Worm (Caenorhabditis elegans) whole organism, L4 larva: ENCODE measurements around the gene Y69H2.1.
A peak's percentile ranks its signal among the peaks of the same experiment; 100 is the strongest.

Experiments
- D1046.2 ChIP-seq: fragments of 200-800 bp; sonication (Bioruptor generic); IDR thresholded peaks from 2 replicates; pipeline ENCODE4 v1.3.6; 2022; ENCODE audit warnings: missing genetic modification characterization, missing compliant biosample characterization
- F26F4.8 ChIP-seq: fragments of 200-800 bp; sonication (Bioruptor generic); conservative IDR thresholded peaks from 2 replicates; pipeline ENCODE4 v1.3.6; 2022; ENCODE audit warnings: missing genetic modification characterization, missing compliant biosample characterization
- F49E8.2 ChIP-seq: sonication (generic microtip); optimal IDR thresholded peaks from 2 replicates; lab custom pipeline; 2016; ENCODE audit warnings: missing compliant biosample characterization, mild to moderate bottlenecking, missing genetic modification characterization, borderline replicate concordance
- R02D3.7 ChIP-seq: fragments of 150-350 bp; sonication (generic microtip); optimal IDR thresholded peaks from 3 replicates; lab custom pipeline; 2014; ENCODE audit warnings: missing biosample characterization, missing genetic modification characterization
- Y75B8A.6 ChIP-seq: fragments of 200-800 bp; sonication (Bioruptor generic); IDR thresholded peaks from 2 replicates; pipeline ENCODE4 v1.3.6; 2022; ENCODE audit warnings: missing genetic modification reagents, missing genetic modification characterization, missing compliant biosample characterization
- aha-1 ChIP-seq: fragments of 150-350 bp; peaks from one replicate; lab custom pipeline; 2014; ENCODE audit warnings: missing biosample characterization, missing genetic modification characterization
- ceh-20 ChIP-seq: fragments of 200-800 bp; sonication (Bioruptor generic); IDR thresholded peaks from 2 replicates; pipeline ENCODE4 v1.3.6; 2022; ENCODE audit warnings: missing genetic modification reagents, missing genetic modification characterization, missing compliant biosample characterization
- ceh-28 ChIP-seq: fragments of 150-350 bp; optimal IDR thresholded peaks from 2 replicates; lab custom pipeline; 2014; ENCODE audit warnings: missing biosample characterization, missing genetic modification reagents, missing genetic modification characterization
- ceh-32 ChIP-seq: sonication (generic microtip); optimal IDR thresholded peaks from 2 replicates; lab custom pipeline; 2016; ENCODE audit warnings: mild to moderate bottlenecking, missing genetic modification characterization, missing compliant biosample characterization; ENCODE audit not compliant: poor library complexity
- ceh-44 ChIP-seq: fragments of 200-800 bp; sonication (Bioruptor generic); IDR thresholded peaks from 2 replicates; pipeline ENCODE4 v1.3.6; 2022; ENCODE audit warnings: missing genetic modification reagents, missing genetic modification characterization, missing compliant biosample characterization
- ceh-62 ChIP-seq: sonication (generic microtip); optimal IDR thresholded peaks from 2 replicates; lab custom pipeline; 2017; ENCODE audit warnings: missing biosample characterization, missing genetic modification characterization
- cey-2 ChIP-seq: sonication (generic microtip); optimal IDR thresholded peaks from 3 replicates; lab custom pipeline; 2017; ENCODE audit warnings: missing genetic modification characterization, mild to moderate bottlenecking, missing compliant biosample characterization, antibody characterized with exemption, borderline replicate concordance; ENCODE audit not compliant: insufficient read depth
- daf-19 ChIP-seq: fragments of 200-800 bp; sonication (Bioruptor generic); conservative IDR thresholded peaks from 2 replicates; pipeline ENCODE4 v1.3.6; 2022; ENCODE audit warnings: missing genetic modification characterization, missing compliant biosample characterization
- daf-8 ChIP-seq: fragments of 200-800 bp; sonication (Bioruptor generic); IDR thresholded peaks from 2 replicates; pipeline ENCODE4 v1.3.6; 2022; ENCODE audit warnings: missing genetic modification characterization, missing compliant biosample characterization
- dmd-6 ChIP-seq: fragments of 200-800 bp; sonication (Bioruptor generic); IDR thresholded peaks from 2 replicates; pipeline ENCODE4 v1.3.6; 2022; ENCODE audit warnings: missing genetic modification reagents, missing genetic modification characterization, missing compliant biosample characterization
- dve-1 ChIP-seq: sonication (generic microtip); optimal IDR thresholded peaks from 2 replicates; lab custom pipeline; 2017; ENCODE audit warnings: antibody characterized with exemption, mild to moderate bottlenecking, missing genetic modification characterization, missing compliant biosample characterization; ENCODE audit not compliant: insufficient read depth
- lin-1 ChIP-seq: fragments of 200-800 bp; sonication (Bioruptor generic); IDR thresholded peaks from 2 replicates; pipeline ENCODE4 v1.3.6; 2022; ENCODE audit warnings: missing genetic modification reagents, missing genetic modification characterization, missing compliant biosample characterization
- madf-9 ChIP-seq: fragments of 200-800 bp; sonication (Bioruptor generic); conservative IDR thresholded peaks from 2 replicates; pipeline ENCODE4 v1.3.6; 2022; ENCODE audit warnings: missing genetic modification reagents, missing genetic modification characterization, missing compliant biosample characterization
- mdt-29 ChIP-seq: fragments of 200-800 bp; sonication (Bioruptor generic); IDR thresholded peaks from 2 replicates; pipeline ENCODE4 v1.3.6; 2022; ENCODE audit warnings: missing genetic modification reagents, missing genetic modification characterization, missing compliant biosample characterization
- mxl-2 ChIP-seq: fragments of 200-800 bp; sonication (Bioruptor generic); conservative IDR thresholded peaks from 2 replicates; pipeline ENCODE4 v1.3.6; 2022; ENCODE audit warnings: missing genetic modification reagents, missing genetic modification characterization, missing compliant biosample characterization
- nhr-10 ChIP-seq: fragments of 150-350 bp; optimal IDR thresholded peaks from 2 replicates; lab custom pipeline; 2014; ENCODE audit warnings: missing biosample characterization, missing genetic modification characterization
- nhr-28 ChIP-seq: fragments of 150-350 bp; optimal IDR thresholded peaks from 2 replicates; lab custom pipeline; 2014; ENCODE audit warnings: missing biosample characterization, missing genetic modification characterization
- nhr-41 ChIP-seq: fragments of 200-800 bp; sonication (Bioruptor generic); IDR thresholded peaks from 2 replicates; pipeline ENCODE4 v1.3.6; 2022; ENCODE audit warnings: missing genetic modification reagents, missing genetic modification characterization, missing compliant biosample characterization
- nhr-6 ChIP-seq: fragments of 150-350 bp; optimal IDR thresholded peaks from 2 replicates; lab custom pipeline; 2014; ENCODE audit warnings: missing biosample characterization, missing genetic modification characterization
- pha-4 ChIP-seq, 2 experiments: fragments of 150-350 bp in 1 of 2; fragments of 200-800 bp in 1 of 2; sonication (Bioruptor generic) in 1 of 2; IDR thresholded peaks in 1 of 2; optimal IDR thresholded peaks in 1 of 2; 2 replicates each; pipeline versions ENCODE4 v1.3.6 to Lab custom; 2014 to 2022; ENCODE audit warnings: missing genetic modification characterization in 2 of 2, missing genetic modification reagents in 2 of 2, missing biosample characterization in 1 of 2, missing compliant biosample characterization in 1 of 2
- php-3 ChIP-seq: fragments of 200-800 bp; sonication (Bioruptor generic); IDR thresholded peaks from 2 replicates; pipeline ENCODE4 v1.3.6; 2022; ENCODE audit warnings: missing genetic modification reagents, missing genetic modification characterization, missing compliant biosample characterization
- sdz-12 ChIP-seq: fragments of 200-800 bp; sonication (Bioruptor generic); optimal IDR thresholded peaks from 2 replicates; lab custom pipeline; 2018; ENCODE audit warnings: mild to moderate bottlenecking, missing genetic modification characterization, missing compliant biosample characterization
- snpc-1.2 ChIP-seq: fragments of 200-800 bp; sonication (Bioruptor generic); IDR thresholded peaks from 2 replicates; pipeline ENCODE4 v1.3.6; 2022; ENCODE audit warnings: missing genetic modification reagents, missing genetic modification characterization, missing compliant biosample characterization
- tag-97 ChIP-seq: fragments of 200-800 bp; sonication (Bioruptor generic); IDR thresholded peaks from 2 replicates; pipeline ENCODE4 v1.3.6; 2022; ENCODE audit warnings: missing genetic modification characterization, missing compliant biosample characterization
- tra-1 ChIP-seq: fragments of 200-800 bp; sonication (Bioruptor generic); IDR thresholded peaks from 2 replicates; pipeline ENCODE4 v1.3.6; 2022; ENCODE audit warnings: missing genetic modification reagents, missing genetic modification characterization, missing compliant biosample characterization
- unc-62 ChIP-seq, 3 experiments: fragments of 150-350 bp in 1 of 3; sonication (generic microtip); optimal IDR thresholded peaks in 2 of 3; peaks in 1 of 3; 1 replicate in 1 of 3; 2 replicates in 2 of 3; lab custom pipeline; 2014 to 2017; ENCODE audit warnings: missing biosample characterization in 3 of 3, missing genetic modification characterization in 3 of 3, missing genetic modification reagents in 3 of 3, missing genotype in 1 of 3
- vab-7 ChIP-seq: fragments of 200-800 bp; sonication (Bioruptor generic); IDR thresholded peaks from 2 replicates; pipeline ENCODE4 v1.3.6; 2022; ENCODE audit warnings: missing genetic modification reagents, missing genetic modification characterization, missing compliant biosample characterization
- zfp-2 ChIP-seq: sonication (generic microtip); optimal IDR thresholded peaks from 2 replicates; lab custom pipeline; 2016; ENCODE audit warnings: mild to moderate bottlenecking, missing genetic modification characterization, missing compliant biosample characterization
- zfp-3 ChIP-seq: fragments of 200-800 bp; sonication (Bioruptor generic); conservative IDR thresholded peaks from 2 replicates; pipeline ENCODE4 v1.3.6; 2022; ENCODE audit warnings: missing genetic modification reagents, missing genetic modification characterization, missing compliant biosample characterization
- ztf-11 ChIP-seq: fragments of 150-350 bp; optimal IDR thresholded peaks from 2 replicates; lab custom pipeline; 2014; ENCODE audit warnings: missing biosample characterization, missing genetic modification characterization

The Y69H2.1 gene

DNA sequence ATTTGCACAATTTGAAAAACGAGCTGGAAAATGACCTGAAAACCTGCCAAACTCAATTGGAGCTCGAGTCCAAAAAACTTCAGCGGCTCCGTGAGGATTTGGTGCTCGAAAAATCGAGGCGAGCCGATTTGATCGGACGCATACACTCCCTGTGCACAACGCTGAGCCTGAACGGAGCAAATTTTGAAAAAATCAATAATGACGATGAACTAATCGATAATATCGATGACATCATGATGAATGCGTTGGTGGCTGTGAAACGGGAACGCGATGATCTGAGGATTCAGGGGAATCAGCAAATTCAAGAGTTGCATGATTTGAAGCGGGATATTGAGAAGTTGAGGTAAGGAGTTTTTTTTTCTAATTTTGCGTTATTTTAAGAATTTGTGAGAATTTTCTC is 16.9 kb downstream of the Y69H2.1 start:
- TF ChIP-seq tag-97 (GFP tag; lab: Robert Waterston, UW): no peak
- TF ChIP-seq zfp-3 (GFP tag; lab: Robert Waterston, UW): no peak
- peak; percentile 73 for TF ChIP-seq ceh-28 (tag; lab: Kevin White, UChicago)
- TF ChIP-seq, all 104 proteins: peak for 1

- TF ChIP-seq sdz-12: no peak
- TF ChIP-seq tag-97 (GFP tag; lab: Robert Waterston, UW): no peak
- TF ChIP-seq nhr-41 (GFP tag; lab: Robert Waterston, UW): no peak
- TF ChIP-seq lin-1 (GFP tag; lab: Robert Waterston, UW): no peak
- no peak for TF ChIP-seq dmd-6
- TF ChIP-seq cey-2 (tag; lab: Kevin White, UChicago): no peak
- TF ChIP-seq vab-7 (GFP tag; lab: Robert Waterston, UW): no peak
- TF ChIP-seq ceh-62 (tag; lab: Kevin White, UChicago): no peak
- no peak for TF ChIP-seq nhr-6 (tag; lab: Kevin White, UChicago)
- TF ChIP-seq ceh-20 (GFP tag; lab: Robert Waterston, UW): no peak
- TF ChIP-seq ceh-32 (tag; lab: Kevin White, UChicago): no peak
- TF ChIP-seq unc-62 (GFP tag; optimal IDR thresholded peaks at IDR 0.05 in 1 of 2; lab: Kevin White, UChicago): no peak
- no peak for TF ChIP-seq unc-62 (tag; optimal IDR thresholded peaks at IDR 0.05; lab: Kevin White, UChicago)
- TF ChIP-seq mxl-2 (GFP tag; lab: Robert Waterston, UW): no peak
- TF ChIP-seq daf-19 (GFP tag; lab: Robert Waterston, UW): no peak
- TF ChIP-seq zfp-2 (tag; lab: Kevin White, UChicago): no peak
- TF ChIP-seq dve-1 (tag; lab: Kevin White, UChicago): no peak
- TF ChIP-seq, all 104 proteins: peak for 0
These were observed 24.6 kb downstream of the Y69H2.1 start for ce11 chrV:18597779-18598178.

ce11 chrV:18596240-18596639 is 26.1 kb downstream of the Y69H2.1 start:
- TF ChIP-seq tra-1 (no peak), Y75B8A.6 (no peak), ztf-11 (no peak), ceh-44 (GFP tag; lab: Robert Waterston, UW) (no peak), D1046.2 (GFP tag; lab: Robert Waterston, UW) (no peak), nhr-10 (tag; lab: Kevin White, UChicago) (no peak), unc-62 (GFP tag; optimal IDR thresholded peaks at IDR 0.05 in 1 of 2; lab: Kevin White, UChicago) (no peak), unc-62 (tag; optimal IDR thresholded peaks at IDR 0.05; lab: Kevin White, UChicago) (no peak), cey-2 (tag; lab: Kevin White, UChicago) (no peak), R02D3.7 (tag; lab: Kevin White, UChicago) (no peak)
- TF ChIP-seq, all 104 proteins: peak for 0

DNA sequence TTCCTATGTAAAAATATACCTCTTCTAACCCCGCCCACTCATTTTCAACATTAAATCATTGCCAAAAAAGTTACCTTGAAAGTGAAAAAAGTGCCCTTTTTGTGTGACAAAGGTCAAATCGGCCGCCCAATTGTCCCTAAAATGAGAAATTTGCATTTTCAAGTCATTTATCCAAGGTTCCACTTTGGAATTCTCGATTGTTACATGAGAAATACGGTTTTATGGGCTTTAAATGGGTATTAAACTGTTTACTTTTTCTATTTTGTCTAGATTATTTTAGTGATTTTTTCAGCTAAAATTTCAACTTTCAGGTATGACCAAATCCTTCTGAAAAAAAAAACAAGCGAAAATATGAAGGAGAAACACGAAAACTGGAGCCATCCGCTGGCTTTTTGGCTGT is 29.9 kb downstream of the Y69H2.1 start, which contains the start of gene grdn-1:
Gene grdn-1 (plus strand): TSS at position 301 of the 400 bp plus-strand sequence.
- no peak for TF ChIP-seq zfp-2 (tag; lab: Kevin White, UChicago)

DNA sequence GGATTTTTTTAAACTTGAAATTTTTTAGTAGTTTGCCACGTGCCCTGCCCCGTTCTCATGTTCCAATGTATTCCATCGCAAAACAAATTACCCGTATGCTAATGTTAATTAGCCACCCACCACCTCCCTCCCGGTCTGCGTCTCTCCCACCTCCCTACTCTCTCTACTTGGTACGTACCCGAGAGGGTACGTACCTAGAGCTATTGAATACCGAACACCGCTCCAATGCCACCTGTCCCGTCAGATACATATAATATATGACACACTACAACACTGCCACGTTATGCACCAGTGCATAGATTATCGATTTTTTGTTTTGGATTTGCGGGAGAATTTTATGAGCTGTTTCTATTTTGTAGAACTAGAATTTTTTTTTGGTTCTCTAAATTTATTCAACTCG is 32.8 kb downstream of the Y69H2.1 start:
- TF ChIP-seq aha-1 (tag; lab: Kevin White, UChicago) (peak; percentile 71), zfp-2 (tag; lab: Kevin White, UChicago) (no peak), madf-9 (GFP tag; lab: Robert Waterston, UW) (no peak)

ce11 chrV:18587936-18588335 is 34.4 kb downstream of the Y69H2.1 start:
- TF ChIP-seq pha-4 (GFP tag; IDR thresholded peaks at IDR 0.05; lab: Robert Waterston, UW) (no peak), pha-4 (tag; optimal IDR thresholded peaks at IDR 0.05; lab: Kevin White, UChicago) (no peak), snpc-1.2 (GFP tag; lab: Robert Waterston, UW) (no peak), F49E8.2 (tag; lab: Kevin White, UChicago) (no peak), F26F4.8 (GFP tag; lab: Robert Waterston, UW) (no peak), daf-8 (no peak), vab-7 (GFP tag; lab: Robert Waterston, UW) (no peak), madf-9 (GFP tag; lab: Robert Waterston, UW) (no peak), mdt-29 (no peak), php-3 (GFP tag; lab: Robert Waterston, UW) (no peak), nhr-41 (GFP tag; lab: Robert Waterston, UW) (no peak), nhr-28 (no peak)
